Fruit fly (Drosophila melanogaster): Measurements from ENCODE around the gene RIOK2.

The RIOK2 gene

dm6 chr3R:25279796-25280350 is 14.2 kb downstream of the RIOK2 start, which contains the start of gene CG10514 (continued):
- TF ChIP-seq CG9705 (GFP tag; optimal IDR thresholded peaks at IDR 0.05) (no peak), Hr83 (GFP tag; optimal IDR thresholded peaks at IDR 0.05; ENCODE audit: poor library complexity, severe bottlenecking) (peak; percentile 77), dl (GFP tag; optimal IDR thresholded peaks at IDR 0.05; ENCODE audit: insufficient read depth in 1 of 2, partially characterized antibody in 2 of 2) (no peak), Jra (GFP tag; optimal IDR thresholded peaks at IDR 0.05) (no peak), Myc (optimal IDR thresholded peaks at IDR 0.05) (no peak), Hr78 (GFP tag; optimal IDR thresholded peaks at IDR 0.05) (no peak), foxo (GFP tag; optimal IDR thresholded peaks at IDR 0.05) (peak in 1 of 2 experiments; percentile 18), br (GFP tag; optimal IDR thresholded peaks at IDR 0.05) (peak; percentile 36), HLH106 (tag; optimal IDR thresholded peaks at IDR 0.05) (no peak), h (GFP tag; optimal IDR thresholded peaks at IDR 0.05) (no peak), tai (GFP tag; optimal IDR thresholded peaks at IDR 0.05) (no peak)

DNA sequence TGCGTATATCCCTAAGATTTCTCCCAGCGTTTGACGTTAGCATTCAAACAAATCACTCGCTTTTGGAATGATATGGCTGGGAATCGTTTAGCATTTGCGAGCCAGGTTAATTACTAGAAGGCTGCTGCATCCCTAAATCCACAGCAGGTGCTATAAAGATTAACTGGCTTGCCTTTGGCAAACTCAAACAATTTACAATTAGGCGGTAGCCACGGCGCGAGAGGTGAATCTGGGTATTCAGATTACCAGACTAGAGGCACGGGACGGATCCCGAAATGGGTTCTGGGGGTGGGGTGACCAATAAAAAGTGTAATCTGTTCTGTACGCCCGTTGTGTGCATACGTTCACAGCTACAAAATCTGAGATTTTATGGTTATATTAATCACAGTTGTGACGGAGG is 15.5 kb downstream of the RIOK2 start, which contains the start of gene CG11892:
CG11892 (plus strand) TSS at position 384 of the 400 bp plus-strand sequence.
- no peak for TF ChIP-seq Mio (GFP tag; optimal IDR thresholded peaks at IDR 0.05)
- no peak for TF ChIP-seq CrebA (GFP tag; optimal IDR thresholded peaks at IDR 0.05; ENCODE audit: borderline replicate concordance)
- peak; percentile 24 for TF ChIP-seq Hnf4 (GFP tag; optimal IDR thresholded peaks at IDR 0.05)
- peak; percentile 36 for TF ChIP-seq rgr (GFP tag; optimal IDR thresholded peaks at IDR 0.05)
- no peak for TF ChIP-seq Dif (GFP tag; optimal IDR thresholded peaks at IDR 0.05; ENCODE audit: partially characterized antibody)
- no peak for TF ChIP-seq Myc (optimal IDR thresholded peaks at IDR 0.05)
- TF ChIP-seq N (GFP tag; optimal IDR thresholded peaks at IDR 0.05): no peak
- TF ChIP-seq CG32264 (GFP tag; optimal IDR thresholded peaks at IDR 0.05): no peak
- TF ChIP-seq Rel (GFP tag; optimal IDR thresholded peaks at IDR 0.05): no peak
- no peak for TF ChIP-seq Rel (tag; optimal IDR thresholded peaks at IDR 0.05)
- TF ChIP-seq Hr83 (GFP tag; optimal IDR thresholded peaks at IDR 0.05; ENCODE audit: poor library complexity, severe bottlenecking): peak; percentile 51
- no peak for TF ChIP-seq pan (optimal IDR thresholded peaks at IDR 0.05)
- no peak for TF ChIP-seq GATAd (GFP tag; optimal IDR thresholded peaks at IDR 0.05)
- no peak for TF ChIP-seq dsf (GFP tag; optimal IDR thresholded peaks at IDR 0.05; ENCODE audit: borderline replicate concordance)
- TF ChIP-seq sage (GFP tag; optimal IDR thresholded peaks at IDR 0.05): no peak
- no peak for TF ChIP-seq lola (GFP tag; optimal IDR thresholded peaks at IDR 0.05)
- TF ChIP-seq Jra (GFP tag; optimal IDR thresholded peaks at IDR 0.05): no peak
- TF ChIP-seq brk (GFP tag; optimal IDR thresholded peaks at IDR 0.05): no peak
- peak; percentile 57 for TF ChIP-seq br (GFP tag; optimal IDR thresholded peaks at IDR 0.05)
- TF ChIP-seq jim (GFP tag; optimal IDR thresholded peaks at IDR 0.05): no peak
- TF ChIP-seq OdsH (GFP tag; optimal IDR thresholded peaks at IDR 0.05): peak; percentile 47
- peak; percentile 55 for TF ChIP-seq Sp1 (GFP tag; optimal IDR thresholded peaks at IDR 0.05)
- peak; percentile 50 for TF ChIP-seq fru (GFP tag; optimal IDR thresholded peaks at IDR 0.05)

- TF ChIP-seq jim (GFP tag; optimal IDR thresholded peaks at IDR 0.05): no peak
- no peak for TF ChIP-seq ey (GFP tag; optimal IDR thresholded peaks at IDR 0.05)
- no peak for TF ChIP-seq dsf (GFP tag; optimal IDR thresholded peaks at IDR 0.05; ENCODE audit: borderline replicate concordance)
- no peak for TF ChIP-seq sv (GFP tag; optimal IDR thresholded peaks at IDR 0.05)
- no peak for TF ChIP-seq brk (GFP tag; optimal IDR thresholded peaks at IDR 0.05)
- TF ChIP-seq Jra (GFP tag; optimal IDR thresholded peaks at IDR 0.05): no peak
- no peak for TF ChIP-seq HLH106 (tag; optimal IDR thresholded peaks at IDR 0.05)
- no peak for TF ChIP-seq foxo (GFP tag; optimal IDR thresholded peaks at IDR 0.05)
- no peak for TF ChIP-seq Hr78 (GFP tag; optimal IDR thresholded peaks at IDR 0.05)
- TF ChIP-seq Dif (GFP tag; optimal IDR thresholded peaks at IDR 0.05; ENCODE audit: partially characterized antibody): no peak
- no peak for TF ChIP-seq Abd-B (GFP tag; optimal IDR thresholded peaks at IDR 0.05)
- TF ChIP-seq dmrt93B (GFP tag; optimal IDR thresholded peaks at IDR 0.05): no peak
- TF ChIP-seq fru (GFP tag; optimal IDR thresholded peaks at IDR 0.05): no peak
- no peak for TF ChIP-seq Dfd (GFP tag; optimal IDR thresholded peaks at IDR 0.05)
- no peak for TF ChIP-seq lola (GFP tag; optimal IDR thresholded peaks at IDR 0.05)
- no peak for TF ChIP-seq br (GFP tag; optimal IDR thresholded peaks at IDR 0.05)
- no peak for TF ChIP-seq usp (GFP tag; optimal IDR thresholded peaks at IDR 0.05)
- no peak for TF ChIP-seq psq (GFP tag; optimal IDR thresholded peaks at IDR 0.05)
Observed at dm6 chr3R:25283209-25283670, 17.6 kb downstream of the RIOK2 start, which contains the start of gene CG31300. Gene CG31300, plus strand, starts transcription at chr3R:25283620.
